Fruit fly (Drosophila melanogaster) whole organism, embryonic: ENCODE data around the gene sif.

ENCODE experiments used
- Atf3 ChIP-seq: fragments of 200-800 bp; sonication (Bioruptor generic); optimal IDR thresholded peaks from 3 replicates; lab custom pipeline; 2016; ENCODE audit warnings: missing biosample characterization, missing genetic modification characterization
- Awh ChIP-seq: fragments of 200-800 bp; sonication (Bioruptor generic); IDR thresholded peaks from 2 replicates; pipeline ENCODE4, ENCODE4 v1.3.6; 2022; ENCODE audit warnings: missing biosample characterization, missing genetic modification characterization
- BtbVII ChIP-seq: fragments of 200-800 bp; sonication (Bioruptor generic); optimal IDR thresholded peaks from 3 replicates; lab custom pipeline; 2017; ENCODE audit warnings: missing biosample characterization, mild to moderate bottlenecking, missing genetic modification characterization
- CG10462 ChIP-seq: fragments of 200-800 bp; sonication (Bioruptor generic); optimal IDR thresholded peaks from 2 replicates; lab custom pipeline; 2016; ENCODE audit warnings: missing biosample characterization, missing genetic modification characterization
- CG12744 ChIP-seq: fragments of 200-800 bp; sonication (Bioruptor generic); optimal IDR thresholded peaks from 2 replicates; lab custom pipeline; 2016; ENCODE audit warnings: missing biosample characterization, missing genetic modification characterization
- CG12769 ChIP-seq: fragments of 200-800 bp; sonication (Bioruptor generic); optimal IDR thresholded peaks from 2 replicates; lab custom pipeline; 2019; ENCODE audit warnings: missing biosample characterization, mild to moderate bottlenecking, missing genetic modification characterization, moderate library complexity
- CG13775 ChIP-seq: fragments of 200-800 bp; sonication (Bioruptor generic); optimal IDR thresholded peaks from 3 replicates; lab custom pipeline; 2017; ENCODE audit warnings: missing biosample characterization, mild to moderate bottlenecking, missing genetic modification characterization
- CG14710 ChIP-seq: fragments of 200-800 bp; sonication (Bioruptor generic); optimal IDR thresholded peaks from 3 replicates; lab custom pipeline; 2019; ENCODE audit warnings: missing biosample characterization, mild to moderate bottlenecking, missing genetic modification characterization, moderate library complexity
- CG17912 ChIP-seq: fragments of 200-800 bp; sonication (Bioruptor generic); optimal IDR thresholded peaks from 2 replicates; lab custom pipeline; 2018; ENCODE audit warnings: missing biosample characterization, mild to moderate bottlenecking, missing genetic modification characterization
- CG18599 ChIP-seq: fragments of 200-800 bp; sonication (Bioruptor generic); optimal IDR thresholded peaks from 3 replicates; lab custom pipeline; 2017; ENCODE audit warnings: missing biosample characterization, missing genetic modification characterization, mild to moderate bottlenecking, moderate library complexity, missing genetic modification reagents
- CG2202 ChIP-seq: fragments of 200-800 bp; sonication (Bioruptor generic); optimal IDR thresholded peaks from 2 replicates; lab custom pipeline; 2018; ENCODE audit warnings: missing biosample characterization, mild to moderate bottlenecking, missing genetic modification characterization
- CG2678 ChIP-seq: fragments of 200-800 bp; sonication (Bioruptor generic); optimal IDR thresholded peaks from 3 replicates; lab custom pipeline; 2019; ENCODE audit warnings: missing biosample characterization, mild to moderate bottlenecking, missing genetic modification characterization, moderate library complexity
- CG30431 ChIP-seq: fragments of 200-800 bp; sonication (Bioruptor generic); optimal IDR thresholded peaks from 2 replicates; lab custom pipeline; 2017; ENCODE audit warnings: missing biosample characterization, missing genetic modification characterization
- CG31365 ChIP-seq: fragments of 200-800 bp; sonication (Bioruptor generic); optimal IDR thresholded peaks from 2 replicates; lab custom pipeline; 2018; ENCODE audit warnings: missing biosample characterization, mild to moderate bottlenecking, missing genetic modification characterization
- CG32767 ChIP-seq: fragments of 200-800 bp; sonication (Bioruptor generic); IDR thresholded peaks from 2 replicates; pipeline ENCODE4 v1.3.6; 2022; ENCODE audit warnings: missing biosample characterization, missing genetic modification characterization
- CG33557 ChIP-seq: fragments of 200-800 bp; sonication (Bioruptor generic); optimal IDR thresholded peaks from 2 replicates; lab custom pipeline; 2019; ENCODE audit warnings: missing biosample characterization, mild to moderate bottlenecking, missing genetic modification characterization, moderate library complexity
- CG3995 ChIP-seq: fragments of 200-800 bp; sonication (Bioruptor generic); optimal IDR thresholded peaks from 3 replicates; lab custom pipeline; 2016; ENCODE audit warnings: missing biosample characterization, missing genetic modification characterization
- CG6765 ChIP-seq: fragments of 200-800 bp; sonication (Bioruptor generic); optimal IDR thresholded peaks from 3 replicates; lab custom pipeline; 2017; ENCODE audit warnings: missing biosample characterization, mild to moderate bottlenecking, missing genetic modification characterization
- CG6854 ChIP-seq: fragments of 200-800 bp; sonication (Bioruptor generic); optimal IDR thresholded peaks from 3 replicates; lab custom pipeline; 2017; ENCODE audit warnings: missing biosample characterization, mild to moderate bottlenecking, missing genetic modification characterization
- CG9817 ChIP-seq: fragments of 200-800 bp; sonication (Bioruptor generic); optimal IDR thresholded peaks from 2 replicates; lab custom pipeline; 2018; ENCODE audit warnings: missing biosample characterization, mild to moderate bottlenecking, missing genetic modification characterization, moderate library complexity
- D ChIP-seq, 2 experiments: fragments of 200-800 bp in 1 of 2; fragments of >200 bp in 1 of 2; sonication (Bioruptor generic) in 1 of 2; optimal IDR thresholded peaks; 2 replicates in 1 of 2; 3 replicates in 1 of 2; lab custom pipeline; 2017; ENCODE audit warnings: mild to moderate bottlenecking in 1 of 2, missing biosample characterization in 1 of 2, missing genetic modification characterization in 1 of 2, missing genetic modification reagents in 1 of 2
- Dref ChIP-seq: fragments of 200-800 bp; sonication (Bioruptor generic); IDR thresholded peaks from 2 replicates; pipeline ENCODE4 v1.3.6; 2022; ENCODE audit warnings: missing biosample characterization, missing genetic modification characterization
- Hsf ChIP-seq: fragments of 200-800 bp; sonication (Bioruptor generic); optimal IDR thresholded peaks from 3 replicates; lab custom pipeline; 2016; ENCODE audit warnings: missing biosample characterization, missing genetic modification characterization
- MBD-R2 ChIP-seq: fragments of 200-800 bp; sonication (Bioruptor generic); IDR thresholded peaks from 2 replicates; pipeline ENCODE4 v1.3.6; 2022; ENCODE audit warnings: missing biosample characterization, missing genetic modification characterization
- MTF-1 ChIP-seq: fragments of 200-800 bp; sonication (Bioruptor generic); optimal IDR thresholded peaks from 2 replicates; lab custom pipeline; 2018; ENCODE audit warnings: missing biosample characterization, mild to moderate bottlenecking, missing genetic modification characterization, borderline replicate concordance
- Mes4 ChIP-seq: fragments of 200-800 bp; sonication (Bioruptor generic); optimal IDR thresholded peaks from 2 replicates; lab custom pipeline; 2016; ENCODE audit warnings: missing biosample characterization, missing genetic modification characterization
- Nf-YB ChIP-seq: fragments of 200-800 bp; sonication (Bioruptor generic); optimal IDR thresholded peaks from 3 replicates; lab custom pipeline; 2019; ENCODE audit warnings: missing biosample characterization, mild to moderate bottlenecking, missing genetic modification characterization, moderate library complexity
- Opbp ChIP-seq: fragments of 200-800 bp; sonication (Bioruptor generic); IDR thresholded peaks from 3 replicates; pipeline ENCODE4 v1.3.6; 2022; ENCODE audit warnings: missing biosample characterization, missing genetic modification characterization; ENCODE audit not compliant: partially characterized antibody
- Rfx ChIP-seq: fragments of 200-800 bp; sonication (Bioruptor generic); IDR thresholded peaks from 2 replicates; pipeline ENCODE4 v1.3.6; 2022; ENCODE audit warnings: missing biosample characterization, missing genetic modification characterization
- Spps ChIP-seq: fragments of 200-800 bp; sonication (Bioruptor generic); optimal IDR thresholded peaks from 2 replicates; lab custom pipeline; 2018; ENCODE audit warnings: missing biosample characterization, mild to moderate bottlenecking, missing genetic modification characterization
- Sry-δ ChIP-seq: fragments of 200-800 bp; sonication (Bioruptor generic); optimal IDR thresholded peaks from 2 replicates; lab custom pipeline; 2016; ENCODE audit warnings: missing biosample characterization, missing genetic modification characterization
- Usf ChIP-seq: fragments of 200-800 bp; sonication (Bioruptor generic); optimal IDR thresholded peaks from 2 replicates; lab custom pipeline; 2017; ENCODE audit warnings: missing genotype, missing biosample characterization, missing genetic modification characterization
- chif ChIP-seq, 2 experiments: fragments of 200-800 bp; sonication (Bioruptor generic); optimal IDR thresholded peaks; 3 replicates each; lab custom pipeline; 2016; ENCODE audit warnings: missing biosample characterization in 2 of 2, missing genetic modification characterization in 2 of 2
- crc ChIP-seq: fragments of 200-800 bp; sonication (Bioruptor generic); optimal IDR thresholded peaks from 2 replicates; lab custom pipeline; 2016; ENCODE audit warnings: missing biosample characterization, missing genetic modification characterization
- dmrt99B ChIP-seq: fragments of 200-800 bp; sonication (Bioruptor generic); optimal IDR thresholded peaks from 2 replicates; lab custom pipeline; 2018; ENCODE audit warnings: missing biosample characterization, mild to moderate bottlenecking, missing genetic modification characterization, moderate library complexity
- dysf ChIP-seq: fragments of 200-800 bp; sonication (Bioruptor generic); IDR thresholded peaks from 3 replicates; pipeline ENCODE4 v1.3.6; 2022; ENCODE audit warnings: missing biosample characterization, missing genetic modification characterization
- exex ChIP-seq: fragments of 200-800 bp; sonication (Bioruptor generic); optimal IDR thresholded peaks from 4 replicates; lab custom pipeline; 2018; ENCODE audit warnings: missing biosample characterization, mild to moderate bottlenecking, missing genetic modification characterization, moderate library complexity
- fd96Cb ChIP-seq: fragments of 200-800 bp; sonication (Bioruptor generic); optimal IDR thresholded peaks from 2 replicates; lab custom pipeline; 2018; ENCODE audit warnings: missing biosample characterization, mild to moderate bottlenecking, missing genetic modification characterization, moderate library complexity
- fru ChIP-seq: fragments of >200 bp; optimal IDR thresholded peaks from 2 replicates; lab custom pipeline; 2017
- gt ChIP-seq: fragments of 200-800 bp; sonication (Bioruptor generic); IDR thresholded peaks from 2 replicates; pipeline ENCODE4 v1.3.6; 2022; ENCODE audit warnings: missing biosample characterization, missing genetic modification characterization
- h ChIP-seq: fragments of >200 bp; optimal IDR thresholded peaks from 2 replicates; lab custom pipeline; 2017
- insv ChIP-seq, 2 experiments: fragments of 200-800 bp; sonication (Bioruptor generic); optimal IDR thresholded peaks; 3 replicates each; lab custom pipeline; 2016 to 2018; ENCODE audit warnings: missing biosample characterization in 2 of 2, missing genetic modification characterization in 2 of 2
- luna ChIP-seq: fragments of 200-800 bp; sonication (Bioruptor generic); optimal IDR thresholded peaks from 2 replicates; lab custom pipeline; 2016; ENCODE audit warnings: missing biosample characterization, missing genetic modification characterization
- pho ChIP-seq: fragments of 200-800 bp; sonication (Bioruptor generic); optimal IDR thresholded peaks from 2 replicates; lab custom pipeline; 2016; ENCODE audit warnings: missing biosample characterization, missing genetic modification characterization
- pum ChIP-seq: fragments of 200-800 bp; sonication (Bioruptor generic); optimal IDR thresholded peaks from 2 replicates; lab custom pipeline; 2016; ENCODE audit warnings: missing biosample characterization, missing genetic modification characterization
- pzg ChIP-seq: fragments of 200-800 bp; sonication (Bioruptor generic); optimal IDR thresholded peaks from 3 replicates; lab custom pipeline; 2018; ENCODE audit warnings: missing biosample characterization, mild to moderate bottlenecking, missing genetic modification characterization, moderate library complexity
- sens-2 ChIP-seq: fragments of 200-800 bp; sonication (Bioruptor generic); IDR thresholded peaks from 2 replicates; pipeline ENCODE4 v1.3.6; 2022; ENCODE audit warnings: missing biosample characterization, missing genetic modification characterization
- tgo ChIP-seq: fragments of 200-800 bp; sonication (Bioruptor generic); IDR thresholded peaks from 3 replicates; pipeline ENCODE4 v1.3.6; 2022; ENCODE audit warnings: missing biosample characterization, missing genetic modification characterization
- twi ChIP-seq: fragments of 200-800 bp; optimal IDR thresholded peaks from 2 replicates; lab custom pipeline; 2019; ENCODE audit warnings: missing biosample characterization, mild to moderate bottlenecking, missing genetic modification characterization, moderate library complexity
- zf30C ChIP-seq: fragments of 200-800 bp; sonication (Bioruptor generic); optimal IDR thresholded peaks from 3 replicates; lab custom pipeline; 2018; ENCODE audit warnings: missing biosample characterization, mild to moderate bottlenecking, missing genetic modification characterization

Gene sif

DNA sequence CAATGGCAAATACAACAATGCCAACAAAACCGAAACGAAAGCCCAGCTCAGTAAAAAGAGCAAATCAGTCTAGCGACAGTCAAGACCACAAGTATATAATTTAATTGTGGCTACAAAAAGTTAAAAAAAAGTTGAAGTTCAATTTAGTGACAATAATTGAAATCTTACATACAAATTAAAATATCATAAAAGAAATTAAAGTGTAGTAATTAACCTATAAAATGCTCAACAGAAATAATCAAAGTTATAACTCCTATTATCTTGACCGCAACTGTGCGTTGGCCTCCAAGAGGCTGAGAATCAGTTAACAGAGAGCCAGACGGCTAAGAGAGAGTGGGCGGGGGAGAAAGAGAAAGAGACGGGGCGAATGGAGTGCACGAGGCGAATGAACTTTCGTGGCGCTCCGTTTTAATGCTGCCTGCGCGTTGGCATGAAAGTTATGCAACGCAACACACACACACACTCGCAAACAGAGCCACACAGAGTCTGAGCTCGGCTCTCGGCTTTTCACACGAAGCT lies 45.9 kb upstream of the sif start (continued):
- TF ChIP-seq pum (GFP tag; lab: Kevin White, UChicago) (peak; percentile 60), CG2202 (peak; percentile 86), CG12744 (GFP tag; lab: Kevin White, UChicago) (peak; percentile 30), CG14710 (peak; percentile 91), Atf3 (GFP tag; lab: Kevin White, UChicago) (no peak), pzg (GFP tag; lab: Kevin White, UChicago) (no peak), insv (GFP tag; optimal IDR thresholded peaks at IDR 0.05; lab: Kevin White, UChicago) (no peak), BtbVII (GFP tag; lab: Kevin White, UChicago) (peak; percentile 69), CG13775 (GFP tag; lab: Kevin White, UChicago) (peak; percentile 51), h (lab: Kevin White, UChicago) (no peak), CG18599 (GFP tag; lab: Kevin White, UChicago) (peak; percentile 76), CG9817 (tag; lab: Kevin White, UChicago) (peak; percentile 56), Awh (GFP tag; lab: Robert Waterston, UW) (peak; percentile 87), MBD-R2 (no peak), sens-2 (GFP tag; lab: Robert Waterston, UW) (peak; percentile 52; the same call in 1 of the 2 replicates), Dref (GFP tag; lab: Robert Waterston, UW) (no peak), CG30431 (peak; percentile 45), CG32767 (GFP tag; lab: Robert Waterston, UW) (peak; percentile 66), dmrt99B (tag; lab: Kevin White, UChicago) (peak; percentile 86), CG12769 (tag; lab: Kevin White, UChicago) (peak; percentile 14), CG33557 (GFP tag; lab: Kevin White, UChicago) (peak; percentile 90), CG6854 (GFP tag; lab: Kevin White, UChicago) (peak; percentile 27), tgo (GFP tag; lab: Robert Waterston, UW) (peak; percentile 62; the same call in 1 of the 3 replicates), pho (GFP tag; lab: Kevin White, UChicago) (peak; percentile 25), Rfx (GFP tag; lab: Robert Waterston, UW) (0 out of 2 replicates have a peak, but pooled peaks have one; percentile 16), dysf (peak; percentile 79), fd96Cb (tag; lab: Kevin White, UChicago) (peak; percentile 89), chif (GFP tag; optimal IDR thresholded peaks at IDR 0.05; lab: Kevin White, UChicago) (peak; percentile 33 to 73), Opbp (GFP tag; lab: Robert Waterston, UW) (no peak), CG3995 (GFP tag; lab: Kevin White, UChicago) (no peak), Nf-YB (peak; percentile 77), CG31365 (tag; lab: Kevin White, UChicago) (peak; percentile 32), MTF-1 (GFP tag; lab: Kevin White, UChicago) (peak; percentile 43), Usf (GFP tag; lab: Kevin White, UChicago) (peak; percentile 33), D (optimal IDR thresholded peaks at IDR 0.05; lab: Kevin White, UChicago) (no peak), D (GFP tag; optimal IDR thresholded peaks at IDR 0.05; lab: Kevin White, UChicago) (peak; percentile 81), zf30C (GFP tag; lab: Kevin White, UChicago) (no peak), Sry-δ (GFP tag; lab: Kevin White, UChicago) (peak; percentile 5), twi (tag; lab: Kevin White, UChicago) (peak; percentile 83), CG2678 (tag; lab: Kevin White, UChicago) (peak; percentile 92), crc (GFP tag; lab: Kevin White, UChicago) (no peak), exex (no peak), CG6765 (GFP tag; lab: Kevin White, UChicago) (no peak), fru (no peak), CG10462 (GFP tag; lab: Kevin White, UChicago) (peak; percentile 46), Spps (peak; percentile 92), luna (GFP tag; lab: Kevin White, UChicago) (no peak), Hsf (GFP tag; lab: Kevin White, UChicago) (peak; percentile 73), CG17912 (no peak), Mes4 (GFP tag; lab: Kevin White, UChicago) (peak; percentile 51), gt (GFP tag; lab: Robert Waterston, UW) (peak; percentile 36; the same call in 1 of the 2 replicates)
